Worm (Caenorhabditis elegans) whole organism, early embryonic: Measurements from ENCODE around the gene lev-9.

Source experiments
- B0310.2 ChIP-seq: sonication (generic microtip); optimal IDR thresholded peaks from 2 replicates; lab custom pipeline; 2016; ENCODE audit warnings: mild to moderate bottlenecking, missing genetic modification characterization, missing compliant biosample characterization
- aly-1 ChIP-seq: sonication (generic microtip); optimal IDR thresholded peaks from 2 replicates; lab custom pipeline; 2016; ENCODE audit warnings: missing genetic modification characterization, missing compliant biosample characterization
- ama-1 ChIP-seq: fragments of 150-350 bp; optimal IDR thresholded peaks from 2 replicates; lab custom pipeline; 2014
- ets-7 ChIP-seq: sonication (generic microtip); optimal IDR thresholded peaks from 2 replicates; lab custom pipeline; 2016; ENCODE audit warnings: missing genotype, missing genetic modification characterization, missing compliant biosample characterization
- hmg-4 ChIP-seq: fragments of 200-800 bp; sonication (Bioruptor generic); optimal IDR thresholded peaks from 2 replicates; lab custom pipeline; 2018; ENCODE audit warnings: mild to moderate bottlenecking, missing genetic modification characterization, missing compliant biosample characterization
- tbx-37 ChIP-seq: fragments of 200-800 bp; sonication (Bioruptor generic); conservative IDR thresholded peaks from 2 replicates; pipeline ENCODE4 v1.3.6; 2022; ENCODE audit warnings: missing genetic modification reagents, missing genetic modification characterization, missing compliant biosample characterization

DNA sequence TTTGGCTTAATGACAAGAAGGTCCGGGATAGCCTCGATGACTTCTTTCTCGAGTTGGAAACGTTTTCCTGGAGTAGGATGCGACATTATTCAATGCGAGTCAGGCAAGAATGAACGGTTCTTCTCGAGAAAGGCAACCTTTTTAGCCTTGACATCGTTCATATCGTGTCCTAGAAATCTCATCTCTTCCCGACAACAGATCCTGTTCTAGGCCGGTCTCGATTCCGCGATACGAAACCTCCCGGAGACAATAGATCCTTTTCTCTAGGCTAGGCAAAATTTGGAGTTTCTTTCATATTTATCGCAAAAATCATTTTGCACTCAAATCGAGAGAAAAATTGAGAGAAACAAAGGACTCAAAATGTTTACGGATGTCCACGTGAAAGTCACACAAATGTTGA is 52.6 kb downstream of the lev-9 start, which contains the start of gene rml-3:
- TF ChIP-seq aly-1 (tag; lab: Kevin White, UChicago) (no peak), tbx-37 (GFP tag; lab: Robert Waterston, UW) (no peak), hmg-4 (no peak), B0310.2 (tag; lab: Kevin White, UChicago) (no peak), ama-1 (lab: Kevin White, UChicago) (no peak), ets-7 (tag; lab: Kevin White, UChicago) (no peak)
